Worm (Caenorhabditis elegans): ENCODE results near the gene C01F1.5.
A peak's percentile ranks its signal among the peaks of the same experiment; 100 is the strongest.

C01F1.5 gene

ce11 chrII:4322871-4323270 is 41.2 kb upstream of the C01F1.5 start, which contains the start of gene H20J04.6 (continued):
- TF ChIP-seq T26A5.8 (tag; optimal IDR thresholded peaks at IDR 0.05) (no peak), lsl-1 (GFP tag; optimal IDR thresholded peaks at IDR 0.05) (peak; percentile 19), snpc-3.4 (tag; optimal IDR thresholded peaks at IDR 0.05) (no peak), snpc-1.1 (tag; optimal IDR thresholded peaks at IDR 0.05; ENCODE audit: insufficient read depth) (no peak), B0261.1 (tag; optimal IDR thresholded peaks at IDR 0.05) (no peak), hsf-1 (GFP tag; IDR thresholded peaks at IDR 0.05) (no peak), ets-4 (GFP tag; optimal IDR thresholded peaks at IDR 0.05) (no peak), atf-7 (tag; optimal IDR thresholded peaks at IDR 0.05) (no peak), chd-7 (tag; optimal IDR thresholded peaks at IDR 0.05) (no peak)

ce11 chrII:4321766-4322165 is 40.1 kb upstream of the C01F1.5 start, which contains the start of gene Y52E8A.1:
Gene Y52E8A.1 (plus strand): TSS chrII:4322066.
- TF ChIP-seq F23B12.7 (tag; optimal IDR thresholded peaks at IDR 0.05; ENCODE audit: insufficient read depth): no peak
- TF ChIP-seq B0336.3 (GFP tag; IDR thresholded peaks at IDR 0.05): no peak
- no peak for TF ChIP-seq F49E8.2 (tag; optimal IDR thresholded peaks at IDR 0.05; ENCODE audit: insufficient read depth)
- TF ChIP-seq attf-6 (GFP tag; IDR thresholded peaks at IDR 0.05): no peak
- TF ChIP-seq T07F8.4 (tag; optimal IDR thresholded peaks at IDR 0.05): no peak
- TF ChIP-seq athp-1 (tag; optimal IDR thresholded peaks at IDR 0.05): no peak
- TF ChIP-seq somi-1 (GFP tag; optimal IDR thresholded peaks at IDR 0.05): no peak
- TF ChIP-seq ztf-6 (GFP tag; IDR thresholded peaks at IDR 0.05): no peak
- TF ChIP-seq Y53F4B.3 (GFP tag; IDR thresholded peaks at IDR 0.05): no peak
- no peak for TF ChIP-seq F55B11.4 (tag; optimal IDR thresholded peaks at IDR 0.05; ENCODE audit: borderline replicate concordance, insufficient read depth)
- no peak for TF ChIP-seq rec-8 (tag; optimal IDR thresholded peaks at IDR 0.05)
- TF ChIP-seq tbp1 (GFP tag; optimal IDR thresholded peaks at IDR 0.05): no peak

DNA sequence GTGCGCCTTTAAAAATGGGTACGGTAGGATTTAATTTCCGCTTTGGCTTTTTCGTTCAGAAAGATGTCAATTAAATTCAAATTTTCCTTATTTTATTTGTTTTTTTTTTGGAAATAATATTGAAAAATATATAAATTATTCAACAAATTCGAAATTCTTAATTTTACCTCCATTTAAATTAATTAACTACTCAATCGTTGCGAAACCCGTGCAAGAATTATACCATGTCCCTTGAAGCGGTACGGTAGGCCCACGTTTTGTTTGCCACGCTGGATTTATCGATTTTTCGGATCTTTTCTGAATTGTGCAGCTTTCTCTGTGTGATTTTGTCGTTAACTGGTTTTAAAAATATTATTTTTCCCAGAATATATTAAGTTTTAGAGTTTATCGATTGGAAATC is 38.8 kb upstream of the C01F1.5 start, which contains the start of gene Y52E8A.2:
Y52E8A.2 (plus strand) TSS at position 382 of the 400 bp plus-strand sequence.
- no peak for TF ChIP-seq tbp1 (GFP tag; optimal IDR thresholded peaks at IDR 0.05)
- no peak for TF ChIP-seq die-1 (tag; optimal IDR thresholded peaks at IDR 0.05)
- peak; percentile 66 for TF ChIP-seq xnd-1 (tag; optimal IDR thresholded peaks at IDR 0.05)
- TF ChIP-seq madf-6 (GFP tag; IDR thresholded peaks at IDR 0.05): peak; percentile 73; the same call in 1 of the 2 replicates
- peak; percentile 37; the same call in 1 of the 2 replicates for TF ChIP-seq D2030.7 (GFP tag; IDR thresholded peaks at IDR 0.05)
- TF ChIP-seq pha-4 (tag; optimal IDR thresholded peaks at IDR 0.05): no peak
- peak; percentile 95 for TF ChIP-seq lsl-1 (GFP tag; optimal IDR thresholded peaks at IDR 0.05)
- peak; percentile 73 for TF ChIP-seq madf-8 (GFP tag; conservative IDR thresholded peaks at IDR 0.05)
- TF ChIP-seq F33H1.4 (GFP tag; IDR thresholded peaks at IDR 0.05): peak; percentile 82
- TF ChIP-seq somi-1 (GFP tag; optimal IDR thresholded peaks at IDR 0.05): no peak
- no peak for TF ChIP-seq unc-130 (GFP tag; optimal IDR thresholded peaks at IDR 0.05)
- TF ChIP-seq egl-44 (GFP tag; IDR thresholded peaks at IDR 0.05): no peak
- TF ChIP-seq ceh-91 (GFP tag; IDR thresholded peaks at IDR 0.05): peak; percentile 47

- TF ChIP-seq ztf-3 (GFP tag; optimal IDR thresholded peaks at IDR 0.05): no peak
- TF ChIP-seq hlh-12 (tag; optimal IDR thresholded peaks at IDR 0.05): no peak
- no peak for TF ChIP-seq ets-4 (GFP tag; optimal IDR thresholded peaks at IDR 0.05)
- no peak for TF ChIP-seq B0035.1 (tag; optimal IDR thresholded peaks at IDR 0.05)
- no peak for TF ChIP-seq Y53G8AR.9 (GFP tag; conservative IDR thresholded peaks at IDR 0.05)
- no peak for TF ChIP-seq lin-40 (tag; optimal IDR thresholded peaks at IDR 0.05)
- TF ChIP-seq nhr-80 (tag; optimal IDR thresholded peaks at IDR 0.05): no peak
- TF ChIP-seq nhr-90 (tag; optimal IDR thresholded peaks at IDR 0.05): no peak
- no peak for TF ChIP-seq repo-1 (tag; optimal IDR thresholded peaks at IDR 0.05)
- TF ChIP-seq efl-1 (GFP tag; optimal IDR thresholded peaks at IDR 0.05): no peak
- TF ChIP-seq lin-35 (GFP tag; optimal IDR thresholded peaks at IDR 0.05): no peak
- no peak for TF ChIP-seq akir-1 (GFP tag; optimal IDR thresholded peaks at IDR 0.05)
- no peak for TF ChIP-seq let-607 (tag; optimal IDR thresholded peaks at IDR 0.05)
Observed at ce11 chrII:4319537-4320019, 37.9 kb upstream of the C01F1.5 start, which contains the start of gene Y52E8A.6. Gene Y52E8A.6 (minus strand): TSS chrII:4319969.
